Fruit fly (Drosophila melanogaster): ENCODE results near the gene gogo.

Gene gogo

dm6 chr3L:20313469-20313868, 18.5 kb upstream of the gogo start, which contains the start of gene alphaSnap:
TSS of gene alphaSnap (plus strand) at chr3L:20313632.
- TF ChIP-seq CG34367 (tag; optimal IDR thresholded peaks at IDR 0.05) (peak; percentile 19), gl (tag; optimal IDR thresholded peaks at IDR 0.05) (no peak)

- TF ChIP-seq CG17806 (tag; optimal IDR thresholded peaks at IDR 0.05) (no peak), CG15710 (tag; optimal IDR thresholded peaks at IDR 0.05) (no peak), CG13204 (GFP tag; optimal IDR thresholded peaks at IDR 0.05) (no peak), Pif1A (GFP tag; optimal IDR thresholded peaks at IDR 0.05) (no peak), CG34367 (tag; optimal IDR thresholded peaks at IDR 0.05) (no peak), EcR (GFP tag; optimal IDR thresholded peaks at IDR 0.05) (no peak)
Observed at dm6 chr3L:20309758-20310733, 15.1 kb upstream of the gogo start.

dm6 chr3L:20309354-20309753, 14.4 kb upstream of the gogo start, which contains the start of gene polo:
TSS of gene polo (plus strand) at chr3L:20309654.
- no peak for TF ChIP-seq CG10348 (GFP tag; IDR thresholded peaks at IDR 0.05)
- no peak for TF ChIP-seq CG8159 (tag; optimal IDR thresholded peaks at IDR 0.05)
- no peak for TF ChIP-seq CG34367 (tag; optimal IDR thresholded peaks at IDR 0.05)
- no peak for TF ChIP-seq gl (tag; optimal IDR thresholded peaks at IDR 0.05)
- no peak for TF ChIP-seq Ets98B (GFP tag; IDR thresholded peaks at IDR 0.05)
- TF ChIP-seq fd96Ca (GFP tag; IDR thresholded peaks at IDR 0.05): no peak
- no peak for TF ChIP-seq CG4496 (GFP tag; IDR thresholded peaks at IDR 0.05)
- TF ChIP-seq CG8301 (tag; optimal IDR thresholded peaks at IDR 0.05): no peak
- no peak for TF ChIP-seq CG14655 (GFP tag; optimal IDR thresholded peaks at IDR 0.05)
- TF ChIP-seq D1 (tag; optimal IDR thresholded peaks at IDR 0.05): no peak
- TF ChIP-seq CG17806 (tag; optimal IDR thresholded peaks at IDR 0.05): no peak
- no peak for TF ChIP-seq CG13204 (GFP tag; optimal IDR thresholded peaks at IDR 0.05)
- TF ChIP-seq CG15710 (tag; optimal IDR thresholded peaks at IDR 0.05): no peak
- no peak for TF ChIP-seq CG9948 (tag; optimal IDR thresholded peaks at IDR 0.05)
- no peak for TF ChIP-seq CG32121 (GFP tag; IDR thresholded peaks at IDR 0.05)
- no peak for TF ChIP-seq CG12605 (GFP tag; IDR thresholded peaks at IDR 0.05)
- TF ChIP-seq Snoo (tag; optimal IDR thresholded peaks at IDR 0.05): no peak
- no peak for TF ChIP-seq EcR (GFP tag; optimal IDR thresholded peaks at IDR 0.05)
- TF ChIP-seq rn (GFP tag; IDR thresholded peaks at IDR 0.05): no peak
- TF ChIP-seq Pif1A (GFP tag; optimal IDR thresholded peaks at IDR 0.05): no peak

- no peak for TF ChIP-seq Ets98B (GFP tag; IDR thresholded peaks at IDR 0.05)
- peak; percentile 37; the same call in 1 of the 3 replicates for TF ChIP-seq CG4496 (GFP tag; IDR thresholded peaks at IDR 0.05)
- no peak for TF ChIP-seq CG14655 (GFP tag; optimal IDR thresholded peaks at IDR 0.05)
- no peak for TF ChIP-seq rn (GFP tag; IDR thresholded peaks at IDR 0.05)
- TF ChIP-seq CG15710 (tag; optimal IDR thresholded peaks at IDR 0.05): no peak
- TF ChIP-seq D1 (tag; optimal IDR thresholded peaks at IDR 0.05): no peak
- TF ChIP-seq CG32121 (GFP tag; IDR thresholded peaks at IDR 0.05): no peak
- TF ChIP-seq Snoo (tag; optimal IDR thresholded peaks at IDR 0.05): no peak
Observed at dm6 chr3L:20306142-20306541, 11.2 kb upstream of the gogo start, which contains the start of gene CG32225. TSS of gene CG32225 (minus strand) at chr3L:20306283.

- TF ChIP-seq CG17806 (tag; optimal IDR thresholded peaks at IDR 0.05) (peak; percentile 49), CG4496 (GFP tag; IDR thresholded peaks at IDR 0.05) (peak; percentile 83), CG8301 (tag; optimal IDR thresholded peaks at IDR 0.05) (no peak), CG9948 (tag; optimal IDR thresholded peaks at IDR 0.05) (peak; percentile 44), CG14655 (GFP tag; optimal IDR thresholded peaks at IDR 0.05) (no peak), CG15710 (tag; optimal IDR thresholded peaks at IDR 0.05) (peak; percentile 66), CG12605 (GFP tag; IDR thresholded peaks at IDR 0.05) (peak; percentile 7; the same call in 1 of the 2 replicates), Ets98B (GFP tag; IDR thresholded peaks at IDR 0.05) (peak; percentile 68), gl (tag; optimal IDR thresholded peaks at IDR 0.05) (no peak), CG13204 (GFP tag; optimal IDR thresholded peaks at IDR 0.05) (no peak), CG8159 (tag; optimal IDR thresholded peaks at IDR 0.05) (peak; percentile 55), CG10348 (GFP tag; IDR thresholded peaks at IDR 0.05) (peak; percentile 51; the same call in 1 of the 2 replicates), Pif1B (GFP tag; optimal IDR thresholded peaks at IDR 0.05) (no peak), rn (GFP tag; IDR thresholded peaks at IDR 0.05) (peak; percentile 62), D1 (tag; optimal IDR thresholded peaks at IDR 0.05) (no peak), EcR (GFP tag; optimal IDR thresholded peaks at IDR 0.05) (no peak), Snoo (tag; optimal IDR thresholded peaks at IDR 0.05) (peak; percentile 59), CG32121 (GFP tag; IDR thresholded peaks at IDR 0.05) (peak; percentile 49; the same call in 1 of the 2 replicates), fd96Ca (GFP tag; IDR thresholded peaks at IDR 0.05) (peak; percentile 78), CG34367 (tag; optimal IDR thresholded peaks at IDR 0.05) (peak; percentile 33), Pif1A (GFP tag; optimal IDR thresholded peaks at IDR 0.05) (no peak)
Observed at dm6 chr3L:20302081-20302630, 7.2 kb upstream of the gogo start, which contains the start of gene Pex23. TSS of gene Pex23 (minus strand) at chr3L:20302141.

dm6 chr3L:20299110-20299509, 4.2 kb upstream of the gogo start, which contains the start of gene SCCRO4:
TSS of gene SCCRO4 (plus strand) at chr3L:20299410.
- TF ChIP-seq CG15710 (tag; optimal IDR thresholded peaks at IDR 0.05) (no peak), fd96Ca (GFP tag; IDR thresholded peaks at IDR 0.05) (no peak), EcR (GFP tag; optimal IDR thresholded peaks at IDR 0.05) (no peak)

All from whole organism, pupa.